Fruit fly (Drosophila melanogaster) whole organism, embryonic: Measurements from ENCODE around the gene CG7139.
A peak's percentile ranks its signal among the peaks of the same experiment; 100 is the strongest.

Experiments
- Abd-B ChIP-seq: fragments of 200-800 bp; sonication (Bioruptor generic); optimal IDR thresholded peaks from 2 replicates; lab custom pipeline; 2018; ENCODE audit warnings: missing biosample characterization, mild to moderate bottlenecking, missing genetic modification characterization, moderate library complexity
- Ada2b ChIP-seq: fragments of 200-800 bp; sonication (Bioruptor generic); IDR thresholded peaks from 2 replicates; pipeline ENCODE4 v1.3.6; 2022; ENCODE audit warnings: missing biosample characterization, missing genetic modification characterization
- Atf6 ChIP-seq: fragments of 200-800 bp; sonication (Bioruptor generic); IDR thresholded peaks from 2 replicates; pipeline ENCODE4 v1.3.6; 2022; ENCODE audit warnings: missing biosample characterization, missing genetic modification characterization
- CG10462 ChIP-seq: fragments of 200-800 bp; sonication (Bioruptor generic); optimal IDR thresholded peaks from 2 replicates; lab custom pipeline; 2016; ENCODE audit warnings: missing biosample characterization, missing genetic modification characterization
- CG11247 ChIP-seq: fragments of 200-800 bp; sonication (Bioruptor generic); IDR thresholded peaks from 2 replicates; pipeline ENCODE4 v1.3.6; 2022; ENCODE audit warnings: missing biosample characterization, missing genetic modification characterization
- CG12769 ChIP-seq: fragments of 200-800 bp; sonication (Bioruptor generic); optimal IDR thresholded peaks from 2 replicates; lab custom pipeline; 2019; ENCODE audit warnings: missing biosample characterization, mild to moderate bottlenecking, missing genetic modification characterization, moderate library complexity
- CG13296 ChIP-seq: fragments of 200-800 bp; sonication (Bioruptor generic); optimal IDR thresholded peaks from 3 replicates; lab custom pipeline; 2018; ENCODE audit warnings: missing biosample characterization, mild to moderate bottlenecking, missing genetic modification characterization
- CG14965 ChIP-seq: fragments of 200-800 bp; sonication (Bioruptor generic); optimal IDR thresholded peaks from 2 replicates; lab custom pipeline; 2016; ENCODE audit warnings: missing biosample characterization, missing genetic modification characterization, borderline replicate concordance
- CG15696 ChIP-seq: fragments of 200-800 bp; sonication (Bioruptor generic); optimal IDR thresholded peaks from 2 replicates; lab custom pipeline; 2019; ENCODE audit warnings: missing biosample characterization, mild to moderate bottlenecking, missing genetic modification characterization, moderate library complexity
- CG16779 ChIP-seq: fragments of 200-800 bp; sonication (Bioruptor generic); IDR thresholded peaks from 2 replicates; pipeline ENCODE4 v1.3.6; 2022; ENCODE audit warnings: missing biosample characterization, missing genetic modification characterization
- CG17186 ChIP-seq: fragments of 200-800 bp; sonication (Bioruptor generic); optimal IDR thresholded peaks from 3 replicates; lab custom pipeline; 2017; ENCODE audit warnings: missing biosample characterization, missing genetic modification reagents, missing genetic modification characterization
- CG18619 ChIP-seq: fragments of 200-800 bp; sonication (Bioruptor generic); optimal IDR thresholded peaks from 3 replicates; lab custom pipeline; 2017; ENCODE audit warnings: missing biosample characterization, mild to moderate bottlenecking, missing genetic modification characterization
- CG4360 ChIP-seq: fragments of 200-800 bp; sonication (Bioruptor generic); IDR thresholded peaks from 2 replicates; pipeline ENCODE4 v1.3.6; 2022; ENCODE audit warnings: missing biosample characterization, missing genetic modification characterization
- CG43689 ChIP-seq: fragments of 200-800 bp; sonication (Bioruptor generic); IDR thresholded peaks from 2 replicates; pipeline ENCODE4 v1.3.6; 2022; ENCODE audit warnings: missing biosample characterization, missing genetic modification characterization
- CG4730 ChIP-seq: fragments of 200-800 bp; sonication (Bioruptor generic); IDR thresholded peaks from 2 replicates; pipeline ENCODE4 v1.3.6; 2022; ENCODE audit warnings: missing biosample characterization, missing genetic modification characterization
- CG6683 ChIP-seq: fragments of 200-800 bp; sonication (Bioruptor generic); optimal IDR thresholded peaks from 2 replicates; lab custom pipeline; 2017; ENCODE audit warnings: missing biosample characterization, mild to moderate bottlenecking, missing genetic modification characterization, missing genetic modification reagents
- CG6689 ChIP-seq: fragments of 200-800 bp; sonication (Bioruptor generic); IDR thresholded peaks from 2 replicates; pipeline ENCODE4 v1.3.6; 2022; ENCODE audit warnings: missing biosample characterization, missing genetic modification characterization
- CG6813 ChIP-seq: fragments of 200-800 bp; sonication (Bioruptor generic); optimal IDR thresholded peaks from 2 replicates; lab custom pipeline; 2017; ENCODE audit warnings: missing biosample characterization, missing genetic modification characterization, mild to moderate bottlenecking, moderate library complexity, missing genetic modification reagents
- CG9215 ChIP-seq: fragments of 200-800 bp; sonication (Bioruptor generic); IDR thresholded peaks from 2 replicates; pipeline ENCODE4 v1.3.6; 2022; ENCODE audit warnings: missing biosample characterization, missing genetic modification characterization
- CG9727 ChIP-seq: fragments of 200-800 bp; sonication (Bioruptor generic); optimal IDR thresholded peaks from 3 replicates; lab custom pipeline; 2017; ENCODE audit warnings: missing biosample characterization, mild to moderate bottlenecking, missing genetic modification characterization
- E2f1 ChIP-seq: fragments of 200-800 bp; sonication (Bioruptor generic); IDR thresholded peaks from 2 replicates; pipeline ENCODE4 v1.3.6; 2022; ENCODE audit warnings: missing biosample characterization, missing genetic modification characterization
- Gsc ChIP-seq: fragments of 200-800 bp; sonication (Bioruptor generic); IDR thresholded peaks from 2 replicates; pipeline ENCODE4 v1.3.6; 2022; ENCODE audit warnings: missing biosample characterization, missing genetic modification characterization
- H15 ChIP-seq: fragments of 200-800 bp; sonication (Bioruptor generic); IDR thresholded peaks from 3 replicates; pipeline ENCODE4 v1.3.6; 2022; ENCODE audit warnings: missing biosample characterization, missing genetic modification characterization
- Hand ChIP-seq: fragments of 200-800 bp; sonication (Bioruptor generic); optimal IDR thresholded peaks from 2 replicates; lab custom pipeline; 2017; ENCODE audit warnings: mild to moderate bottlenecking, missing biosample characterization, missing genetic modification reagents, missing genetic modification characterization
- HmgD ChIP-seq: fragments of 200-800 bp; sonication (Bioruptor generic); optimal IDR thresholded peaks from 3 replicates; lab custom pipeline; 2016; ENCODE audit warnings: missing biosample characterization, missing genetic modification characterization
- Lpt ChIP-seq: fragments of >200 bp; optimal IDR thresholded peaks from 2 replicates; lab custom pipeline; 2018; ENCODE audit warnings: missing biosample characterization, missing genetic modification characterization
- MBD-R2 ChIP-seq: fragments of 200-800 bp; sonication (Bioruptor generic); IDR thresholded peaks from 2 replicates; pipeline ENCODE4 v1.3.6; 2022; ENCODE audit warnings: missing biosample characterization, missing genetic modification characterization
- Mes4 ChIP-seq: fragments of 200-800 bp; sonication (Bioruptor generic); optimal IDR thresholded peaks from 2 replicates; lab custom pipeline; 2016; ENCODE audit warnings: missing biosample characterization, missing genetic modification characterization
- Optix ChIP-seq: fragments of 200-800 bp; sonication (Bioruptor generic); IDR thresholded peaks from 3 replicates; pipeline ENCODE4 v1.3.6; 2022; ENCODE audit warnings: missing biosample characterization, missing genetic modification characterization
- Sry-β ChIP-seq: fragments of 200-800 bp; sonication (Bioruptor generic); optimal IDR thresholded peaks from 2 replicates; lab custom pipeline; 2018; ENCODE audit warnings: missing biosample characterization, mild to moderate bottlenecking, missing genetic modification characterization, moderate library complexity
- Ssrp ChIP-seq: fragments of 200-800 bp; sonication (Bioruptor generic); optimal IDR thresholded peaks from 2 replicates; lab custom pipeline; 2018; ENCODE audit warnings: missing biosample characterization, mild to moderate bottlenecking, missing genetic modification characterization, moderate library complexity
- br ChIP-seq: fragments of >200 bp; optimal IDR thresholded peaks from 2 replicates; lab custom pipeline; 2017
- chm ChIP-seq: fragments of 200-800 bp; sonication (Bioruptor generic); IDR thresholded peaks from 2 replicates; pipeline ENCODE4 v1.3.6; 2022; ENCODE audit warnings: missing biosample characterization, missing genetic modification characterization
- disco-r ChIP-seq: fragments of 200-800 bp; sonication (Bioruptor generic); optimal IDR thresholded peaks from 2 replicates; lab custom pipeline; 2016; ENCODE audit warnings: missing biosample characterization, missing genetic modification characterization
- fd102C ChIP-seq: fragments of 200-800 bp; sonication (Bioruptor generic); optimal IDR thresholded peaks from 2 replicates; lab custom pipeline; 2018; ENCODE audit warnings: missing biosample characterization, mild to moderate bottlenecking, missing genetic modification characterization, moderate library complexity
- grn ChIP-seq: fragments of 200-800 bp; sonication (Bioruptor generic); optimal IDR thresholded peaks from 3 replicates; lab custom pipeline; 2017; ENCODE audit warnings: missing biosample characterization, missing genetic modification characterization
- hkb ChIP-seq, 2 experiments: fragments of 200-800 bp in 1 of 2; fragments of >200 bp in 1 of 2; sonication (Bioruptor generic) in 1 of 2; IDR thresholded peaks in 1 of 2; optimal IDR thresholded peaks in 1 of 2; 2 replicates each; pipeline versions ENCODE4 v1.3.6 to Lab custom; 2017 to 2022; ENCODE audit warnings: missing biosample characterization in 1 of 2, missing genetic modification characterization in 1 of 2
- kah ChIP-seq: fragments of 200-800 bp; sonication (Bioruptor generic); optimal IDR thresholded peaks from 2 replicates; lab custom pipeline; 2018; ENCODE audit warnings: missing biosample characterization, mild to moderate bottlenecking, missing genetic modification characterization
- lola ChIP-seq, 3 experiments: fragments of >200 bp in 2 of 3; fragments of 200-800 bp in 1 of 3; sonication (Bioruptor generic) in 1 of 3; optimal IDR thresholded peaks; 2 replicates each; lab custom pipeline; 2017 to 2019; ENCODE audit warnings: missing biosample characterization in 3 of 3, missing genetic modification characterization in 3 of 3, mild to moderate bottlenecking in 1 of 3, moderate library complexity in 1 of 3
- nmo ChIP-seq: fragments of 200-800 bp; sonication (Bioruptor generic); optimal IDR thresholded peaks from 2 replicates; lab custom pipeline; 2018; ENCODE audit warnings: missing biosample characterization, mild to moderate bottlenecking, missing genetic modification characterization, moderate library complexity
- oc ChIP-seq: fragments of 200-800 bp; sonication (Bioruptor generic); optimal IDR thresholded peaks from 2 replicates; lab custom pipeline; 2018; ENCODE audit warnings: missing biosample characterization, mild to moderate bottlenecking, missing genetic modification characterization, moderate library complexity
- otp ChIP-seq: fragments of 200-800 bp; sonication (Bioruptor generic); IDR thresholded peaks from 3 replicates; pipeline ENCODE4, ENCODE4 v1.3.6; 2022; ENCODE audit warnings: missing biosample characterization, missing genetic modification characterization
- pb ChIP-seq: fragments of 200-800 bp; sonication (Bioruptor generic); optimal IDR thresholded peaks from 3 replicates; lab custom pipeline; 2016; ENCODE audit warnings: missing biosample characterization, missing genetic modification characterization
- ranshi ChIP-seq: fragments of 200-800 bp; sonication (Bioruptor generic); IDR thresholded peaks from 2 replicates; pipeline ENCODE4 v1.3.6; 2022; ENCODE audit warnings: missing biosample characterization, missing genetic modification characterization
- rib ChIP-seq: fragments of 200-800 bp; sonication (Bioruptor generic); IDR thresholded peaks from 2 replicates; pipeline ENCODE4 v1.3.6; 2022; ENCODE audit warnings: missing biosample characterization, missing genetic modification characterization
- sd ChIP-seq: fragments of 200-800 bp; sonication (Bioruptor generic); optimal IDR thresholded peaks from 3 replicates; lab custom pipeline; 2018; ENCODE audit warnings: missing biosample characterization, mild to moderate bottlenecking, missing genetic modification characterization, moderate library complexity
- sens-2 ChIP-seq: fragments of 200-800 bp; sonication (Bioruptor generic); IDR thresholded peaks from 2 replicates; pipeline ENCODE4 v1.3.6; 2022; ENCODE audit warnings: missing biosample characterization, missing genetic modification characterization
- so ChIP-seq: fragments of 200-800 bp; sonication (Bioruptor generic); IDR thresholded peaks from 3 replicates; pipeline ENCODE4 v1.3.6; 2022; ENCODE audit warnings: missing biosample characterization, missing genetic modification characterization
- stwl ChIP-seq: fragments of 200-800 bp; sonication (Bioruptor generic); optimal IDR thresholded peaks from 3 replicates; lab custom pipeline; 2018; ENCODE audit warnings: missing biosample characterization, mild to moderate bottlenecking, missing genetic modification characterization, moderate library complexity
- tup ChIP-seq: fragments of 200-800 bp; sonication (Bioruptor generic); optimal IDR thresholded peaks from 2 replicates; lab custom pipeline; 2016; ENCODE audit warnings: missing biosample characterization, mild to moderate bottlenecking, missing genetic modification characterization, moderate library complexity
- unc-4 ChIP-seq: fragments of 200-800 bp; sonication (Bioruptor generic); IDR thresholded peaks from 2 replicates; pipeline ENCODE4 v1.3.6; 2022; ENCODE audit warnings: missing biosample characterization, missing genetic modification characterization; ENCODE audit not compliant: partially characterized antibody
- yki ChIP-seq: fragments of >200 bp; optimal IDR thresholded peaks from 3 replicates; lab custom pipeline; 2018

The CG7139 gene

DNA sequence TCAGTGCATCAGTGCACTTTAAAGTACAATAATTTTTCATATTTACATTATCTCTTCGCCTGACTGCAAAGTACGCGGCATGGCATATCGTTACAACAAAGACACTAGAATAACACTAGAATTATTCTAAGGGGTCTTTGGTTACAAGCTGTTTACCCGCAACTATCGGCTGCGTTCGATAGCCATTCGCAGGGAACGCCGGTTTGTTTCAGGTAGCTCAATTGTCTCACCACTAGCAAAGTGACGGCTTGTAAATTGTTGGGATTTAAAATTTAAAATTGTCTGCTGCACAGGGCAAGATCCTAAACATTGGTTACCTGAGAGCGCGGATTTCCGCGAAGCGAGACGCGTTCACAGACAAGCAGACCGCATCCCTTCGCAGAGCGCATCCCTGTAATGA, 6.0 kb downstream of the CG7139 start, which contains the start of gene CG14561 (continued):
- TF ChIP-seq rib (GFP tag; lab: Robert Waterston, UW) (no peak), stwl (peak; percentile 93), CG11247 (GFP tag; lab: Robert Waterston, UW) (no peak), CG17186 (peak; percentile 59), Lpt (GFP tag; lab: Kevin White, UChicago) (no peak), fd102C (GFP tag; lab: Kevin White, UChicago) (no peak), Sry-β (peak; percentile 61), CG13296 (GFP tag; lab: Kevin White, UChicago) (no peak), CG18619 (GFP tag; lab: Kevin White, UChicago) (no peak), CG6689 (GFP tag; lab: Robert Waterston, UW) (no peak), CG12769 (tag; lab: Kevin White, UChicago) (no peak), CG43689 (GFP tag; lab: Robert Waterston, UW) (no peak), Hand (GFP tag; lab: Kevin White, UChicago) (no peak), CG10462 (no peak), yki (lab: Kevin White, UChicago) (peak; percentile 3), so (GFP tag; lab: Robert Waterston, UW) (no peak), CG14965 (GFP tag; lab: Kevin White, UChicago) (no peak), CG4360 (GFP tag; lab: Robert Waterston, UW) (peak; percentile 75), Mes4 (GFP tag; lab: Kevin White, UChicago) (no peak), E2f1 (GFP tag; lab: Robert Waterston, UW) (no peak), sd (tag; lab: Kevin White, UChicago) (no peak), Optix (GFP tag; lab: Robert Waterston, UW) (no peak), nmo (GFP tag; lab: Kevin White, UChicago) (peak; percentile 17), grn (GFP tag; lab: Kevin White, UChicago) (no peak), pb (GFP tag; lab: Kevin White, UChicago) (no peak), Abd-B (GFP tag; lab: Kevin White, UChicago) (no peak), CG9215 (GFP tag; lab: Robert Waterston, UW) (no peak), Ada2b (GFP tag; lab: Robert Waterston, UW) (no peak), tup (GFP tag; lab: Kevin White, UChicago) (no peak), lola (GFP tag; optimal IDR thresholded peaks at IDR 0.05; lab: Kevin White, UChicago) (peak in 1 of 3 experiments; percentile 10), CG6683 (GFP tag; lab: Kevin White, UChicago) (no peak), Atf6 (GFP tag; lab: Robert Waterston, UW) (no peak), unc-4 (GFP tag; lab: Robert Waterston, UW) (peak; percentile 90), ranshi (GFP tag; lab: Robert Waterston, UW) (no peak), kah (GFP tag; lab: Kevin White, UChicago) (no peak), br (lab: Kevin White, UChicago) (no peak), otp (GFP tag; lab: Robert Waterston, UW) (no peak), MBD-R2 (GFP tag; lab: Robert Waterston, UW) (peak; percentile 92), hkb (optimal IDR thresholded peaks at IDR 0.05; lab: Kevin White, UChicago) (no peak), hkb (GFP tag; IDR thresholded peaks at IDR 0.05; lab: Robert Waterston, UW) (no peak), H15 (no peak; the same call in 2 of the 3 replicates), oc (no peak), CG15696 (tag; lab: Kevin White, UChicago) (no peak), disco-r (GFP tag; lab: Kevin White, UChicago) (no peak), Ssrp (tag; lab: Kevin White, UChicago) (no peak), CG6813 (GFP tag; lab: Kevin White, UChicago) (no peak), HmgD (peak; percentile 63), CG9727 (peak; percentile 12), Gsc (GFP tag; lab: Robert Waterston, UW) (no peak), sens-2 (no peak), CG16779 (no peak), CG4730 (GFP tag; lab: Robert Waterston, UW) (no peak), chm (peak; percentile 30; the same call in 1 of the 2 replicates)
